Worm (Caenorhabditis elegans) whole organism, mixed stage, embryonic: ENCODE data around the gene nlp-53.

ENCODE experiments used
- M03D4.4 ChIP-seq: sonication (generic microtip); optimal IDR thresholded peaks from 2 replicates; lab custom pipeline; 2017; ENCODE audit warnings: mild to moderate bottlenecking, missing genetic modification characterization, missing compliant biosample characterization
- blmp-1 ChIP-seq: fragments of 150-350 bp; optimal IDR thresholded peaks from 2 replicates; lab custom pipeline; 2014; ENCODE audit warnings: missing biosample characterization, missing genetic modification characterization
- ceh-39 ChIP-seq: fragments of 150-350 bp; optimal IDR thresholded peaks from 2 replicates; lab custom pipeline; 2014; ENCODE audit warnings: missing biosample characterization, missing genetic modification characterization
- ceh-43 ChIP-seq: fragments of 200-800 bp; sonication (Bioruptor generic); optimal IDR thresholded peaks from 2 replicates; lab custom pipeline; 2018; ENCODE audit warnings: mild to moderate bottlenecking, missing genetic modification characterization, moderate library complexity, missing compliant biosample characterization
- ces-1 ChIP-seq: fragments of 150-350 bp; optimal IDR thresholded peaks from 2 replicates; lab custom pipeline; 2014; ENCODE audit warnings: missing biosample characterization, missing genetic modification reagents, missing genetic modification characterization
- cnd-1 ChIP-seq: fragments of 200-800 bp; sonication (Bioruptor generic); optimal IDR thresholded peaks from 2 replicates; lab custom pipeline; 2018; ENCODE audit warnings: mild to moderate bottlenecking, missing genetic modification characterization, missing compliant biosample characterization
- elt-1 ChIP-seq: sonication (generic microtip); optimal IDR thresholded peaks from 2 replicates; lab custom pipeline; 2017; ENCODE audit warnings: missing genetic modification characterization, mild to moderate bottlenecking, missing compliant biosample characterization, antibody characterized with exemption, moderate library complexity, borderline replicate concordance; ENCODE audit not compliant: insufficient read depth
- flh-1 ChIP-seq: fragments of 200-800 bp; sonication (Bioruptor generic); optimal IDR thresholded peaks from 2 replicates; lab custom pipeline; 2018; ENCODE audit warnings: mild to moderate bottlenecking, missing genetic modification characterization, moderate library complexity, missing compliant biosample characterization
- ham-2 ChIP-seq: fragments of 200-800 bp; sonication (Bioruptor generic); optimal IDR thresholded peaks from 2 replicates; lab custom pipeline; 2018; ENCODE audit warnings: mild to moderate bottlenecking, missing genetic modification characterization, missing compliant biosample characterization
- hlh-1 ChIP-seq: fragments of 150-350 bp; optimal IDR thresholded peaks from 2 replicates; lab custom pipeline; 2014; ENCODE audit warnings: missing biosample characterization, missing genetic modification reagents, missing genetic modification characterization
- lin-13 ChIP-seq: fragments of 150-350 bp; optimal IDR thresholded peaks from 2 replicates; lab custom pipeline; 2014; ENCODE audit warnings: missing biosample characterization, missing genetic modification characterization
- lin-32 ChIP-seq: fragments of 200-800 bp; sonication (Bioruptor generic); optimal IDR thresholded peaks from 2 replicates; lab custom pipeline; 2018; ENCODE audit warnings: mild to moderate bottlenecking, missing genetic modification characterization, missing compliant biosample characterization
- lsy-2 ChIP-seq: fragments of 150-350 bp; optimal IDR thresholded peaks from 2 replicates; lab custom pipeline; 2014; ENCODE audit warnings: missing biosample characterization, missing genetic modification characterization
- mep-1 ChIP-seq: fragments of 150-350 bp; optimal IDR thresholded peaks from 2 replicates; lab custom pipeline; 2017; ENCODE audit warnings: missing biosample characterization, missing genetic modification reagents, missing genetic modification characterization, inconsistent platforms
- mls-2 ChIP-seq: sonication (generic microtip); optimal IDR thresholded peaks from 2 replicates; lab custom pipeline; 2016; ENCODE audit warnings: mild to moderate bottlenecking, missing genetic modification characterization, moderate library complexity, missing compliant biosample characterization
- nhr-12 ChIP-seq: fragments of 150-350 bp; optimal IDR thresholded peaks from 2 replicates; lab custom pipeline; 2014; ENCODE audit warnings: missing biosample characterization, missing genetic modification characterization
- nhr-2 ChIP-seq: fragments of 150-350 bp; optimal IDR thresholded peaks from 2 replicates; lab custom pipeline; 2014; ENCODE audit warnings: missing biosample characterization, missing genetic modification characterization
- nhr-237 ChIP-seq: fragments of 150-350 bp; optimal IDR thresholded peaks from 2 replicates; lab custom pipeline; 2014; ENCODE audit warnings: missing biosample characterization, missing genetic modification characterization
- nhr-76 ChIP-seq: sonication (generic microtip); optimal IDR thresholded peaks from 2 replicates; lab custom pipeline; 2017; ENCODE audit warnings: missing biosample characterization, missing genetic modification characterization
- pha-4 ChIP-seq: fragments of 150-350 bp; optimal IDR thresholded peaks from 2 replicates; lab custom pipeline; 2018; ENCODE audit warnings: missing biosample characterization, missing genetic modification reagents, missing genetic modification characterization
- sem-2 ChIP-seq: fragments of 200-800 bp; sonication (Bioruptor generic); optimal IDR thresholded peaks from 2 replicates; lab custom pipeline; 2018; ENCODE audit warnings: mild to moderate bottlenecking, missing genetic modification characterization, missing compliant biosample characterization
- tbx-8 ChIP-seq: fragments of 200-800 bp; sonication (Bioruptor generic); optimal IDR thresholded peaks from 2 replicates; lab custom pipeline; 2018; ENCODE audit warnings: mild to moderate bottlenecking, missing genetic modification characterization, moderate library complexity, missing compliant biosample characterization
- unc-120 ChIP-seq: sonication (generic microtip); optimal IDR thresholded peaks from 2 replicates; lab custom pipeline; 2017; ENCODE audit warnings: missing genetic modification characterization, missing compliant biosample characterization; ENCODE audit not compliant: poor library complexity, severe bottlenecking
- unc-39 ChIP-seq: fragments of 150-350 bp; optimal IDR thresholded peaks from 2 replicates; lab custom pipeline; 2014; ENCODE audit warnings: missing biosample characterization, missing genetic modification characterization
- unc-62 ChIP-seq: fragments of 150-350 bp; optimal IDR thresholded peaks from 2 replicates; lab custom pipeline; 2014; ENCODE audit warnings: missing biosample characterization, missing genetic modification reagents, missing genetic modification characterization
- zip-8 ChIP-seq: fragments of 150-350 bp; optimal IDR thresholded peaks from 2 replicates; lab custom pipeline; 2014; ENCODE audit warnings: missing biosample characterization, missing genetic modification characterization

The nlp-53 gene

ce11 chrX:13633032-13633431 lies 14.4 kb downstream of the nlp-53 start:
- no peak for TF ChIP-seq hlh-1 (tag; lab: Kevin White, UChicago)
- TF ChIP-seq lin-32 (GFP tag; lab: Kevin White, UChicago) = no peak
- TF ChIP-seq mep-1 (tag; lab: Kevin White, UChicago) = no peak
- no peak for TF ChIP-seq nhr-76 (tag; lab: Kevin White, UChicago)
- no peak for TF ChIP-seq blmp-1
- no peak for TF ChIP-seq pha-4 (tag; lab: Kevin White, UChicago)
- no peak for TF ChIP-seq flh-1 (GFP tag; lab: Kevin White, UChicago)
- TF ChIP-seq mls-2 (tag; lab: Kevin White, UChicago) = no peak
- TF ChIP-seq lsy-2 = no peak
- no peak for TF ChIP-seq unc-120 (tag; lab: Kevin White, UChicago)

- TF ChIP-seq zip-8 (tag; lab: Kevin White, UChicago) (peak; percentile 28), cnd-1 (tag; lab: Kevin White, UChicago) (no peak), ces-1 (GFP tag; lab: Kevin White, UChicago) (peak; percentile 72)
- TF ChIP-seq, all 35 proteins: peak for 2
Measured at ce11 chrX:13633876-13634479, 15.3 kb downstream of the nlp-53 start.

- TF ChIP-seq unc-120 (tag; lab: Kevin White, UChicago) (peak; percentile 43), hlh-1 (tag; lab: Kevin White, UChicago) (peak; percentile 7), unc-39 (no peak), unc-62 (GFP tag; lab: Kevin White, UChicago) (peak; percentile 45)
- TF ChIP-seq, all 35 proteins: peak for 3
Measured at ce11 chrX:13637526-13637925, 18.9 kb downstream of the nlp-53 start.

ce11 chrX:13638351-13638958 lies 19.8 kb downstream of the nlp-53 start:
- TF ChIP-seq unc-120 (tag; lab: Kevin White, UChicago) = peak; percentile 84
- no peak for TF ChIP-seq nhr-2
- TF ChIP-seq unc-62 (GFP tag; lab: Kevin White, UChicago) = peak; percentile 28
- peak; percentile 45 for TF ChIP-seq hlh-1 (tag; lab: Kevin White, UChicago)

ce11 chrX:13639577-13639976 lies 20.9 kb downstream of the nlp-53 start, which contains the start of gene twk-20:
Gene twk-20, plus strand, starts transcription at chrX:13639877.
- TF ChIP-seq ham-2 (GFP tag; lab: Kevin White, UChicago) = no peak
- peak; percentile 20 for TF ChIP-seq ces-1 (GFP tag; lab: Kevin White, UChicago)
- TF ChIP-seq, all 35 proteins: peak for 1

DNA sequence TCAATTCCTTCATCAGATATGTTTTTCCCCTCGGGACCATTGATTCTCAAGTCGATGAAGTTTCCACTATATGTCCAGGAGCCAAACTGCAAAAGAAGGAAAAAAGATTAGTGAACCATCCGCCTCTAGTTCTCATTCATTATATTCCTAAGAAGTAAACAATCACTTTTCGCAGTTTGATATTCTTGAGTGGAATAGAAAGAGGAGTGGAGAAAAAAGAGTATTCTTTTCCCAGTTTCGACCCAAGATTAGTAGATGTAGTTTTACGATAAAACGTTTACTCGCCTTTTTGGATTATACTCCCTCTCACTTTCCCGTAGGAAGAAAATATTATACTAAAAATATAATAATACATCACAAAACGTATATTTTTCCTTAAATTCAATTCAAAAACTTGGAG lies 26.2 kb downstream of the nlp-53 start:
- TF ChIP-seq zip-8 (tag; lab: Kevin White, UChicago) (no peak), ceh-39 (tag; lab: Kevin White, UChicago) (no peak), ces-1 (GFP tag; lab: Kevin White, UChicago) (no peak), unc-62 (GFP tag; lab: Kevin White, UChicago) (no peak), nhr-237 (tag; lab: Kevin White, UChicago) (no peak), ceh-43 (GFP tag; lab: Kevin White, UChicago) (no peak), elt-1 (tag; lab: Kevin White, UChicago) (no peak), mls-2 (tag; lab: Kevin White, UChicago) (no peak), cnd-1 (tag; lab: Kevin White, UChicago) (no peak), nhr-12 (tag; lab: Kevin White, UChicago) (no peak), nhr-76 (tag; lab: Kevin White, UChicago) (no peak), tbx-8 (GFP tag; lab: Kevin White, UChicago) (no peak), pha-4 (tag; lab: Kevin White, UChicago) (no peak), M03D4.4 (no peak), lin-32 (GFP tag; lab: Kevin White, UChicago) (no peak), ham-2 (GFP tag; lab: Kevin White, UChicago) (no peak), lin-13 (no peak), sem-2 (no peak)
